Worm (Caenorhabditis elegans) whole organism, L4/young adult: ENCODE data around the gene F13H10.6.

ENCODE experiments used
- W03F9.2 ChIP-seq: fragments of 150-350 bp; optimal IDR thresholded peaks from 2 replicates; lab custom pipeline; 2014; ENCODE audit warnings: missing biosample characterization, missing genetic modification characterization
- dao-5 ChIP-seq: sonication (generic microtip); optimal IDR thresholded peaks from 2 replicates; lab custom pipeline; 2016; ENCODE audit warnings: missing genotype, missing genetic modification characterization, moderate library complexity, missing compliant biosample characterization
- him-1 ChIP-seq: sonication (generic microtip); optimal IDR thresholded peaks from 2 replicates; lab custom pipeline; 2016; ENCODE audit warnings: missing genotype, missing genetic modification reagents, missing genetic modification characterization, missing compliant biosample characterization

Gene F13H10.6

ce11 chrIV:11004273-11004672, 4.8 kb upstream of the F13H10.6 start, which contains the start of gene F13H10.1:
F13H10.1 (plus strand) TSS chrIV:11004573.
- no peak for TF ChIP-seq dao-5
- TF ChIP-seq him-1 (tag; lab: Kevin White, UChicago): no peak
- TF ChIP-seq W03F9.2 (tag; lab: Kevin White, UChicago): no peak

- TF ChIP-seq him-1 (tag; lab: Kevin White, UChicago): no peak
- TF ChIP-seq dao-5: no peak
- no peak for TF ChIP-seq W03F9.2 (tag; lab: Kevin White, UChicago)
Measured at ce11 chrIV:11006383-11006782, 2.7 kb upstream of the F13H10.6 start.

ce11 chrIV:11006868-11007267, 2.2 kb upstream of the F13H10.6 start:
- TF ChIP-seq him-1 (tag; lab: Kevin White, UChicago): no peak
- no peak for TF ChIP-seq W03F9.2 (tag; lab: Kevin White, UChicago)
- no peak for TF ChIP-seq dao-5

ce11 chrIV:11008255-11008654, 841 bp upstream of the F13H10.6 start:
- no peak for TF ChIP-seq him-1 (tag; lab: Kevin White, UChicago)
- TF ChIP-seq W03F9.2 (tag; lab: Kevin White, UChicago): no peak
- TF ChIP-seq dao-5: no peak

- TF ChIP-seq dao-5: no peak
- TF ChIP-seq W03F9.2 (tag; lab: Kevin White, UChicago): no peak
- TF ChIP-seq him-1 (tag; lab: Kevin White, UChicago): no peak
Measured at ce11 chrIV:11009928-11010327, 832 bp downstream of the F13H10.6 start.

ce11 chrIV:11011920-11012319, 2.8 kb downstream of the F13H10.6 start, which contains the start of gene ndx-9:
ndx-9 (minus strand) TSS chrIV:11012020.
- no peak for TF ChIP-seq W03F9.2 (tag; lab: Kevin White, UChicago)
- TF ChIP-seq dao-5: no peak
- no peak for TF ChIP-seq him-1 (tag; lab: Kevin White, UChicago)

- no peak for TF ChIP-seq W03F9.2 (tag; lab: Kevin White, UChicago)
Measured at ce11 chrIV:11015881-11016280, 6.8 kb downstream of the F13H10.6 start, which contains the start of gene F13H10.3. F13H10.3 (minus strand) TSS chrIV:11015953.

- TF ChIP-seq W03F9.2 (tag; lab: Kevin White, UChicago) (peak; percentile 61), dao-5 (no peak), him-1 (tag; lab: Kevin White, UChicago) (no peak)
Measured at ce11 chrIV:11019962-11020550, 11.0 kb downstream of the F13H10.6 start, which contains the start of gene F13H10.8. F13H10.8 (plus strand) TSS chrIV:11020517.

- no peak for TF ChIP-seq W03F9.2 (tag; lab: Kevin White, UChicago)
- TF ChIP-seq dao-5: no peak
- TF ChIP-seq him-1 (tag; lab: Kevin White, UChicago): no peak
Measured at ce11 chrIV:11021512-11022268, 12.6 kb downstream of the F13H10.6 start, which contains the start of gene mogs-1. mogs-1 (minus strand) TSS chrIV:11021928.

- no peak for TF ChIP-seq W03F9.2 (tag; lab: Kevin White, UChicago)
- no peak for TF ChIP-seq dao-5
- TF ChIP-seq him-1 (tag; lab: Kevin White, UChicago): no peak
Measured at ce11 chrIV:11022303-11022702, 13.2 kb downstream of the F13H10.6 start, which contains the start of gene alh-3. alh-3 (plus strand) TSS chrIV:11022603.

- TF ChIP-seq dao-5: no peak
Measured at ce11 chrIV:11025941-11026340, 16.8 kb downstream of the F13H10.6 start.

- TF ChIP-seq W03F9.2 (tag; lab: Kevin White, UChicago) (no peak), dao-5 (no peak), him-1 (tag; lab: Kevin White, UChicago) (no peak)
Measured at ce11 chrIV:11026648-11027047, 17.6 kb downstream of the F13H10.6 start.

- TF ChIP-seq W03F9.2 (tag; lab: Kevin White, UChicago): peak; percentile 68
- TF ChIP-seq dao-5: peak; percentile 5
- TF ChIP-seq him-1 (tag; lab: Kevin White, UChicago): peak; percentile 14
Measured at ce11 chrIV:11027560-11027959, 18.5 kb downstream of the F13H10.6 start.

- TF ChIP-seq him-1 (tag; lab: Kevin White, UChicago): no peak
- no peak for TF ChIP-seq dao-5
- TF ChIP-seq W03F9.2 (tag; lab: Kevin White, UChicago): no peak
Measured at ce11 chrIV:11029412-11029811, 20.3 kb downstream of the F13H10.6 start, which contains the start of gene hrg-5. hrg-5 (minus strand) TSS chrIV:11029428.
